Fruit fly (Drosophila melanogaster): ENCODE measurements around the gene Vps16A.

Gene Vps16A

DNA sequence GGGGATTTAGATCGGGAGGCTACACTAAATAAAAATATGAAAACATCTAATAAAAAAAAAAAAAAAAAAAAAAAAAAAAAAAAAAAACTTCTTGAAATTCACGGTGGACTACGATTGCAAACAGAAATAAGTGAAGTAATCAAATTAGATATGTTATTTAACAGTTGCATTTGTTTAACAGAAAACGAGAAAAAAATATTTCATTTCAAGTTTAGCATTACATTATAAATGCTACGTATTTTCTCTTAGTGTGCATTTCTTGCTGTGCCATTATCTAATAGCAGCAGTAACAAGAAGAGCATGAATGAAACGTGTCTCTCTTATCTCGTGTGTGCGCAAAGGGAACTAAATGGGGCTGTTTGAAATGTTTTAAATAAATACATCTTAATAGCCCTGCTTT lies 42.0 kb upstream of the Vps16A start (continued):
- TF ChIP-seq Ssrp (tag; optimal IDR thresholded peaks at IDR 0.05) (peak; percentile 70), wdn (GFP tag; IDR thresholded peaks at IDR 0.05) (peak; percentile 46; the same call in 1 of the 2 replicates), fd96Cb (tag; optimal IDR thresholded peaks at IDR 0.05) (peak; percentile 82), CG2678 (tag; optimal IDR thresholded peaks at IDR 0.05) (peak; percentile 65), tin (GFP tag; optimal IDR thresholded peaks at IDR 0.05) (peak; percentile 76), Dp (GFP tag; optimal IDR thresholded peaks at IDR 0.05) (no peak), CG12942 (GFP tag; optimal IDR thresholded peaks at IDR 0.05) (peak; percentile 57), CG7271 (tag; optimal IDR thresholded peaks at IDR 0.05) (no peak), mam (GFP tag; optimal IDR thresholded peaks at IDR 0.05) (peak; percentile 34), CG17912 (GFP tag; optimal IDR thresholded peaks at IDR 0.05) (no peak), CG12659 (GFP tag; optimal IDR thresholded peaks at IDR 0.05) (peak; percentile 44), nerfin-1 (tag; optimal IDR thresholded peaks at IDR 0.05) (no peak), zf30C (GFP tag; optimal IDR thresholded peaks at IDR 0.05) (peak; percentile 53), oc (tag; optimal IDR thresholded peaks at IDR 0.05) (peak; percentile 42), aop (GFP tag; IDR thresholded peaks at IDR 0.05) (no peak), Elba2 (GFP tag; optimal IDR thresholded peaks at IDR 0.05) (no peak), CG8944 (GFP tag; optimal IDR thresholded peaks at IDR 0.05) (peak; percentile 25), CG14860 (GFP tag; IDR thresholded peaks at IDR 0.05; ENCODE audit: partially characterized antibody) (no peak), CG6654 (GFP tag; optimal IDR thresholded peaks at IDR 0.05) (peak; percentile 45), otp (GFP tag; IDR thresholded peaks at IDR 0.05) (peak; percentile 55; the same call in 2 of the 3 replicates), CG17385 (GFP tag; optimal IDR thresholded peaks at IDR 0.05) (peak; percentile 59), esg (GFP tag; conservative IDR thresholded peaks at IDR 0.05) (peak; percentile 60), ham (GFP tag; IDR thresholded peaks at IDR 0.05) (no peak), CHES-1-like (GFP tag; optimal IDR thresholded peaks at IDR 0.05) (no peak), CG31388 (GFP tag; optimal IDR thresholded peaks at IDR 0.05) (no peak), CG17568 (GFP tag; optimal IDR thresholded peaks at IDR 0.05) (peak; percentile 21), Deaf1 (tag; optimal IDR thresholded peaks at IDR 0.05) (peak; percentile 61), CG10321 (GFP tag; IDR thresholded peaks at IDR 0.05) (no peak), tap (tag; optimal IDR thresholded peaks at IDR 0.05) (peak; percentile 72), CG3163 (GFP tag; optimal IDR thresholded peaks at IDR 0.05) (peak; percentile 19), CG1024 (GFP tag; IDR thresholded peaks at IDR 0.05) (0 out of 2 replicates have a peak, but pooled peaks have one; percentile 45), CG4707 (GFP tag; optimal IDR thresholded peaks at IDR 0.05) (no peak), trem (tag; optimal IDR thresholded peaks at IDR 0.05) (peak; percentile 61), bbx (GFP tag; IDR thresholded peaks at IDR 0.05; ENCODE audit: partially characterized antibody) (no peak), CG7786 (GFP tag; optimal IDR thresholded peaks at IDR 0.05) (peak; percentile 42), ap (GFP tag; IDR thresholded peaks at IDR 0.05) (no peak), CG1603 (tag; optimal IDR thresholded peaks at IDR 0.05) (peak; percentile 64), Lim3 (GFP tag; IDR thresholded peaks at IDR 0.05) (no peak), Awh (GFP tag; IDR thresholded peaks at IDR 0.05) (peak; percentile 58; the same call in 1 of the 2 replicates), inv (GFP tag; IDR thresholded peaks at IDR 0.05; ENCODE audit: partially characterized antibody) (no peak), BEAF-32 (GFP tag; optimal IDR thresholded peaks at IDR 0.05) (no peak), CG14441 (GFP tag; IDR thresholded peaks at IDR 0.05) (peak; percentile 77), Xrp1 (GFP tag; IDR thresholded peaks at IDR 0.05) (peak; percentile 83), CG6813 (GFP tag; optimal IDR thresholded peaks at IDR 0.05) (peak; percentile 55), CG8478 (optimal IDR thresholded peaks at IDR 0.05) (no peak), rib (GFP tag; IDR thresholded peaks at IDR 0.05) (no peak), pho (GFP tag; optimal IDR thresholded peaks at IDR 0.05) (peak; percentile 59), yki (optimal IDR thresholded peaks at IDR 0.05) (no peak), CG7839 (tag; optimal IDR thresholded peaks at IDR 0.05) (peak; percentile 57), Sox102F (GFP tag; optimal IDR thresholded peaks at IDR 0.05) (peak; percentile 87), C15 (GFP tag; IDR thresholded peaks at IDR 0.05) (no peak), CG2120 (GFP tag; optimal IDR thresholded peaks at IDR 0.05) (peak; percentile 73)
